Worm (Caenorhabditis elegans) whole organism, L4/young adult: ENCODE results near the gene F55E10.2.

Experiments
- dao-5 ChIP-seq: sonication (generic microtip); optimal IDR thresholded peaks from 2 replicates; lab custom pipeline; 2016; ENCODE audit warnings: missing genotype, missing genetic modification characterization, moderate library complexity, missing compliant biosample characterization
- him-1 ChIP-seq: sonication (generic microtip); optimal IDR thresholded peaks from 2 replicates; lab custom pipeline; 2016; ENCODE audit warnings: missing genotype, missing genetic modification reagents, missing genetic modification characterization, missing compliant biosample characterization

DNA sequence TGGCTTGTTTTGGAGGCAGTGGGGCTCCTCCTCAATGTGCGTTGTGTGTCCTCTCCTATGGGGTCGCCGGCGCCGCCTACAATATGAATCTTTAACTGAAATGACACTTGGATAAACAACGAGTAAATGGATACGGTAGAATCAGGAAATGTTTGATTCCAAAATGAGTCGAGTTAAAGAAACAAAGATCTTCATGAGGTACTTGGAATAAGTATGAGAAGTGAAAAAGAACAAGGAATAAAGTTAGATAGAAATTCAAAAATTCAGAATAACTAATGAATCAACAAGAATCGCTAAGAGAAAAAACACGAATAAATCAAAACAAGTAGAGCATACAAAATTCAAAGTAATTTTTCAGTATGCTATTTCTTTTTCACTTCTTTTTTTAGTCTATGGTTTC, 10.5 kb downstream of the F55E10.2 start, which contains the start of gene npr-28:
- TF ChIP-seq him-1 (tag; lab: Kevin White, UChicago) (no peak), dao-5 (no peak)
